Fruit fly (Drosophila melanogaster): ENCODE measurements around the gene CG17450.

- TF ChIP-seq Blimp-1 (GFP tag; optimal IDR thresholded peaks at IDR 0.05) (no peak), CG8119 (GFP tag; IDR thresholded peaks at IDR 0.05) (no peak), Met (GFP tag; optimal IDR thresholded peaks at IDR 0.05) (peak; percentile 61), Sox102F (GFP tag; optimal IDR thresholded peaks at IDR 0.05) (no peak), CG11902 (GFP tag; optimal IDR thresholded peaks at IDR 0.05) (no peak), CG8632 (GFP tag; optimal IDR thresholded peaks at IDR 0.05) (no peak)
Observed at dm6 chrX:21589937-21590336, 18.8 kb downstream of the CG17450 start.

Measured in whole organism, prepupa.